Fruit fly (Drosophila melanogaster) whole organism, embryonic: Measurements from ENCODE around the gene CG34242.

Experiments
- CG10462 ChIP-seq: fragments of 200-800 bp; sonication (Bioruptor generic); optimal IDR thresholded peaks from 2 replicates; lab custom pipeline; 2016; ENCODE audit warnings: missing biosample characterization, missing genetic modification characterization
- CG11247 ChIP-seq: fragments of 200-800 bp; sonication (Bioruptor generic); IDR thresholded peaks from 2 replicates; pipeline ENCODE4 v1.3.6; 2022; ENCODE audit warnings: missing biosample characterization, missing genetic modification characterization
- CG13287 ChIP-seq: fragments of 200-800 bp; sonication (Bioruptor generic); IDR thresholded peaks from 2 replicates; pipeline ENCODE4 v1.3.6; 2022; ENCODE audit warnings: missing biosample characterization, missing genetic modification characterization; ENCODE audit not compliant: partially characterized antibody
- CG17359 ChIP-seq: fragments of 200-800 bp; sonication (Bioruptor generic); optimal IDR thresholded peaks from 3 replicates; lab custom pipeline; 2018; ENCODE audit warnings: missing biosample characterization, mild to moderate bottlenecking, missing genetic modification characterization, moderate library complexity
- CG17385 ChIP-seq: fragments of 200-800 bp; sonication (Bioruptor generic); optimal IDR thresholded peaks from 3 replicates; lab custom pipeline; 2018; ENCODE audit warnings: missing biosample characterization, mild to moderate bottlenecking, missing genetic modification characterization
- CG2875 ChIP-seq: fragments of 200-800 bp; sonication (Bioruptor generic); optimal IDR thresholded peaks from 2 replicates; lab custom pipeline; 2017; ENCODE audit warnings: missing biosample characterization, mild to moderate bottlenecking, missing genetic modification characterization, missing genetic modification reagents
- CG2889 ChIP-seq: fragments of 200-800 bp; sonication (Bioruptor generic); IDR thresholded peaks from 3 replicates; pipeline ENCODE4 v1.3.6; 2022; ENCODE audit warnings: missing biosample characterization, missing genetic modification characterization
- CG32772 ChIP-seq: fragments of 200-800 bp; sonication (Bioruptor generic); IDR thresholded peaks from 2 replicates; pipeline ENCODE4 v1.3.6; 2022; ENCODE audit warnings: missing biosample characterization, missing genetic modification characterization
- CG33557 ChIP-seq: fragments of 200-800 bp; sonication (Bioruptor generic); optimal IDR thresholded peaks from 2 replicates; lab custom pipeline; 2019; ENCODE audit warnings: missing biosample characterization, mild to moderate bottlenecking, missing genetic modification characterization, moderate library complexity
- CG3726 ChIP-seq: fragments of 200-800 bp; sonication (Bioruptor generic); IDR thresholded peaks from 3 replicates; pipeline ENCODE4, ENCODE4 v1.3.6; 2022; ENCODE audit warnings: missing biosample characterization, missing genetic modification characterization
- CG4328 ChIP-seq: fragments of 200-800 bp; sonication (Bioruptor generic); optimal IDR thresholded peaks from 3 replicates; lab custom pipeline; 2017; ENCODE audit warnings: missing biosample characterization, missing genetic modification reagents, missing genetic modification characterization
- CG4707 ChIP-seq: fragments of 200-800 bp; sonication (Bioruptor generic); optimal IDR thresholded peaks from 2 replicates; lab custom pipeline; 2018; ENCODE audit warnings: missing biosample characterization, mild to moderate bottlenecking, missing genetic modification characterization, moderate library complexity
- CG7928 ChIP-seq: fragments of 200-800 bp; sonication (Bioruptor generic); optimal IDR thresholded peaks from 2 replicates; lab custom pipeline; 2017; ENCODE audit warnings: missing biosample characterization, mild to moderate bottlenecking, missing genetic modification characterization
- CG7963 ChIP-seq: fragments of 200-800 bp; sonication (Bioruptor generic); IDR thresholded peaks from 3 replicates; pipeline ENCODE4 v1.3.6; 2022; ENCODE audit warnings: missing biosample characterization, missing genetic modification characterization; ENCODE audit not compliant: partially characterized antibody
- CG8281 ChIP-seq: fragments of 200-800 bp; sonication (Bioruptor generic); optimal IDR thresholded peaks from 2 replicates; lab custom pipeline; 2018; ENCODE audit warnings: missing biosample characterization, mild to moderate bottlenecking, missing genetic modification characterization, moderate library complexity
- CG8359 ChIP-seq: fragments of 200-800 bp; sonication (Bioruptor generic); optimal IDR thresholded peaks from 2 replicates; lab custom pipeline; 2017; ENCODE audit warnings: missing biosample characterization, mild to moderate bottlenecking, missing genetic modification characterization, borderline replicate concordance
- CG8388 ChIP-seq: fragments of 200-800 bp; sonication (Bioruptor generic); optimal IDR thresholded peaks from 2 replicates; lab custom pipeline; 2019; ENCODE audit warnings: missing biosample characterization, mild to moderate bottlenecking, missing genetic modification characterization, moderate library complexity
- CG8478 ChIP-seq: fragments of >200 bp; optimal IDR thresholded peaks from 2 replicates; lab custom pipeline; 2018
- CG8924 ChIP-seq: fragments of 200-800 bp; optimal IDR thresholded peaks from 3 replicates; lab custom pipeline; 2019; ENCODE audit warnings: missing biosample characterization, mild to moderate bottlenecking, missing genetic modification characterization, moderate library complexity
- CG9437 ChIP-seq: fragments of 200-800 bp; sonication (Bioruptor generic); optimal IDR thresholded peaks from 2 replicates; lab custom pipeline; 2018; ENCODE audit warnings: missing biosample characterization, mild to moderate bottlenecking, missing genetic modification characterization
- CG9876 ChIP-seq: fragments of 200-800 bp; sonication (Bioruptor generic); optimal IDR thresholded peaks from 2 replicates; lab custom pipeline; 2016; ENCODE audit warnings: missing biosample characterization, missing genetic modification characterization
- CHES-1-like ChIP-seq: fragments of 200-800 bp; sonication (Bioruptor generic); optimal IDR thresholded peaks from 2 replicates; lab custom pipeline; 2016; ENCODE audit warnings: missing biosample characterization, missing genetic modification characterization
- D ChIP-seq, 2 experiments: fragments of 200-800 bp in 1 of 2; fragments of >200 bp in 1 of 2; sonication (Bioruptor generic) in 1 of 2; optimal IDR thresholded peaks; 2 replicates in 1 of 2; 3 replicates in 1 of 2; lab custom pipeline; 2017; ENCODE audit warnings: mild to moderate bottlenecking in 1 of 2, missing biosample characterization in 1 of 2, missing genetic modification characterization in 1 of 2, missing genetic modification reagents in 1 of 2
- D19B ChIP-seq: fragments of 200-800 bp; sonication (Bioruptor generic); optimal IDR thresholded peaks from 2 replicates; lab custom pipeline; 2017; ENCODE audit warnings: missing biosample characterization, mild to moderate bottlenecking, missing genetic modification characterization
- Dip2 ChIP-seq: fragments of 200-800 bp; sonication (Bioruptor generic); IDR thresholded peaks from 2 replicates; pipeline ENCODE4 v1.3.6; 2022; ENCODE audit warnings: missing biosample characterization, missing genetic modification characterization
- Dll ChIP-seq: fragments of 200-800 bp; sonication (Bioruptor generic); IDR thresholded peaks from 4 replicates; pipeline ENCODE4 v1.3.6; 2022; ENCODE audit warnings: missing biosample characterization, missing genetic modification characterization; ENCODE audit not compliant: partially characterized antibody
- Oli ChIP-seq: fragments of 200-800 bp; sonication (Bioruptor generic); optimal IDR thresholded peaks from 2 replicates; lab custom pipeline; 2018; ENCODE audit warnings: missing biosample characterization, mild to moderate bottlenecking, missing genetic modification characterization, moderate library complexity
- Tbp ChIP-seq: fragments of >200 bp; optimal IDR thresholded peaks from 2 replicates; lab custom pipeline; 2018; ENCODE audit warnings: missing biosample characterization, missing genetic modification characterization
- YL-1 ChIP-seq: fragments of 200-800 bp; sonication (Bioruptor generic); optimal IDR thresholded peaks from 3 replicates; lab custom pipeline; 2017; ENCODE audit warnings: missing biosample characterization, mild to moderate bottlenecking, missing genetic modification characterization
- amos ChIP-seq: fragments of 200-800 bp; sonication (Bioruptor generic); IDR thresholded peaks from 2 replicates; pipeline ENCODE4 v1.3.6; 2022; ENCODE audit warnings: missing biosample characterization, missing genetic modification characterization; ENCODE audit not compliant: partially characterized antibody
- bsh ChIP-seq, 2 experiments: fragments of 200-800 bp; sonication (Bioruptor generic); optimal IDR thresholded peaks; 2 replicates each; lab custom pipeline; 2017 to 2018; ENCODE audit warnings: mild to moderate bottlenecking in 2 of 2, missing biosample characterization in 2 of 2, missing genetic modification characterization in 2 of 2, moderate library complexity in 1 of 2
- cas ChIP-seq: fragments of 200-800 bp; sonication (Bioruptor generic); IDR thresholded peaks from 2 replicates; pipeline ENCODE4 v1.3.6; 2022; ENCODE audit warnings: missing biosample characterization, missing genetic modification characterization
- ci ChIP-seq: fragments of 200-800 bp; sonication (Bioruptor generic); IDR thresholded peaks from 3 replicates; pipeline ENCODE4 v1.3.6; 2022; ENCODE audit warnings: missing biosample characterization, missing genetic modification characterization
- corto ChIP-seq: fragments of 200-800 bp; sonication (Bioruptor generic); optimal IDR thresholded peaks from 2 replicates; lab custom pipeline; 2016; ENCODE audit warnings: missing biosample characterization, mild to moderate bottlenecking, missing genetic modification characterization, moderate library complexity
- crol ChIP-seq: fragments of 200-800 bp; sonication (Bioruptor generic); IDR thresholded peaks from 2 replicates; pipeline ENCODE4 v1.3.6; 2022; ENCODE audit warnings: missing biosample characterization, missing genetic modification characterization
- dan ChIP-seq: fragments of 200-800 bp; sonication (Bioruptor generic); IDR thresholded peaks from 2 replicates; pipeline ENCODE4 v1.3.6; 2022; ENCODE audit warnings: missing biosample characterization, missing genetic modification characterization
- fru ChIP-seq: fragments of >200 bp; optimal IDR thresholded peaks from 2 replicates; lab custom pipeline; 2017
- gce ChIP-seq: fragments of 200-800 bp; sonication (Bioruptor generic); IDR thresholded peaks from 3 replicates; pipeline ENCODE4 v1.3.6; 2022; ENCODE audit warnings: missing biosample characterization, missing genetic modification characterization
- gem ChIP-seq: fragments of 200-800 bp; sonication (Bioruptor generic); optimal IDR thresholded peaks from 2 replicates; lab custom pipeline; 2019; ENCODE audit warnings: missing biosample characterization, mild to moderate bottlenecking, missing genetic modification characterization, moderate library complexity
- grau ChIP-seq: fragments of 200-800 bp; optimal IDR thresholded peaks from 3 replicates; lab custom pipeline; 2019; ENCODE audit warnings: missing biosample characterization, mild to moderate bottlenecking, missing genetic modification characterization, moderate library complexity
- gsb ChIP-seq: fragments of 200-800 bp; sonication (Bioruptor generic); IDR thresholded peaks from 2 replicates; pipeline ENCODE4 v1.3.6; 2022; ENCODE audit warnings: missing biosample characterization, missing genetic modification characterization
- mam ChIP-seq: fragments of 200-800 bp; sonication (Bioruptor generic); optimal IDR thresholded peaks from 3 replicates; lab custom pipeline; 2016; ENCODE audit warnings: missing biosample characterization, missing genetic modification characterization
- peb ChIP-seq: fragments of 200-800 bp; sonication (Bioruptor generic); IDR thresholded peaks from 2 replicates; pipeline ENCODE4 v1.3.6; 2022; ENCODE audit warnings: missing biosample characterization, missing genetic modification characterization
- phol ChIP-seq: fragments of 200-800 bp; sonication (Bioruptor generic); optimal IDR thresholded peaks from 3 replicates; lab custom pipeline; 2018; ENCODE audit warnings: missing biosample characterization, mild to moderate bottlenecking, missing genetic modification characterization, moderate library complexity
- pros ChIP-seq: fragments of 200-800 bp; sonication (Bioruptor generic); optimal IDR thresholded peaks from 3 replicates; lab custom pipeline; 2019; ENCODE audit warnings: missing biosample characterization, mild to moderate bottlenecking, missing genetic modification characterization, moderate library complexity
- sna ChIP-seq: fragments of 200-800 bp; sonication (Bioruptor generic); IDR thresholded peaks from 2 replicates; pipeline ENCODE4 v1.3.6; 2022; ENCODE audit warnings: missing biosample characterization, missing genetic modification characterization; ENCODE audit not compliant: partially characterized antibody
- ttk ChIP-seq: fragments of 200-800 bp; sonication (Bioruptor generic); IDR thresholded peaks from 2 replicates; pipeline ENCODE4 v2.1.2; 2022; ENCODE audit warnings: missing biosample characterization, missing genetic modification characterization
- zen ChIP-seq: fragments of 200-800 bp; sonication (Bioruptor generic); optimal IDR thresholded peaks from 3 replicates; lab custom pipeline; 2018; ENCODE audit warnings: missing biosample characterization, mild to moderate bottlenecking, missing genetic modification characterization, moderate library complexity
- zfh2 ChIP-seq: fragments of 200-800 bp; sonication (Bioruptor generic); optimal IDR thresholded peaks from 2 replicates; lab custom pipeline; 2016; ENCODE audit warnings: missing biosample characterization, missing genetic modification characterization

The CG34242 gene

DNA sequence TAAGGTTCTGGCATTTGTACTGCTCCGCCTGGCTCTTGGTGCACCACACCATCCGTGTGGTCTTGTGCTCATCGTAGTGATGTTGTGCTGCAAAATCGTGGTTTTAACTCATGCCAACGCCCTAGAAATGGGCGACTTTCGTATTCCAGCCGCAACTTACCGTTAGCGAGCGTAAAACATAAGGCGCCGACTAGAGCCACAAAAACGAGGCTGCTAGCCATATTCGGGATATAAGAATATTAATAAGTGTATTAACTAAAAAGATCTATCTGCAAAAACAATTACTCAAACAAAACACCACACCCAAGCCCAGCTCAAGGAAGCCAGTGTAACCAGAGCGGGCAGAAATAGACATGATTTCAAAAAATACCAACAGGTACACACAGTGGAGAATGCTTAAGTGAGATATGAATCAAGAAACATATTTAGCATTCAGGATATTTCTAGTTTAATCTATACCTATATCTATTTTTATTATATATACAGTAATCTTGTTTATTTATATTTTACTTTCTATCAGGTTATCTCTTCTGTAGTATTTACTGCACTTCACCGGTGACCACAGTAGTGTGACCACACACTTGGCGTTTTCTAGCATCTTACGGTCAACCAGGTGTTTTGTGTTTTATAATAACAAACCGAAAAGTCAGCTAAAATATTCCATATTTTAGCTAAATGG lies at the start of gene CG34242, which contains the start of gene Tsf2 (continued):
- no peak for TF ChIP-seq fru (lab: Kevin White, UChicago)
- peak; percentile 25 for TF ChIP-seq CG17385 (GFP tag; lab: Kevin White, UChicago)
- no peak for TF ChIP-seq CG8478 (lab: Kevin White, UChicago)
- peak; percentile 86 for TF ChIP-seq CG8924 (tag; lab: Kevin White, UChicago)
- TF ChIP-seq ttk = peak; percentile 96
- peak; percentile 89 for TF ChIP-seq peb
- TF ChIP-seq CG9876 (GFP tag; lab: Kevin White, UChicago) = no peak
- TF ChIP-seq CG7963 = no peak
- no peak for TF ChIP-seq CG33557 (GFP tag; lab: Kevin White, UChicago)
- TF ChIP-seq CG8359 (GFP tag; lab: Kevin White, UChicago) = peak; percentile 45
- no peak for TF ChIP-seq corto
- TF ChIP-seq CG2875 = no peak
- TF ChIP-seq Dll (GFP tag; lab: Robert Waterston, UW) = no peak
- TF ChIP-seq gsb = peak; percentile 84
- TF ChIP-seq CG4328 (GFP tag; lab: Kevin White, UChicago) = no peak
- no peak for TF ChIP-seq CG10462 (GFP tag; lab: Kevin White, UChicago)
- TF ChIP-seq YL-1 (GFP tag; lab: Kevin White, UChicago) = peak; percentile 87
- TF ChIP-seq dan (GFP tag; lab: Robert Waterston, UW) = peak; percentile 84
- TF ChIP-seq CG7928 (GFP tag; lab: Kevin White, UChicago) = peak; percentile 42
- peak; percentile 84; the same call in 2 of the 3 replicates for TF ChIP-seq CG3726 (GFP tag; lab: Robert Waterston, UW)
- TF ChIP-seq CG13287 (GFP tag; lab: Robert Waterston, UW) = no peak
- TF ChIP-seq crol = no peak
- no peak for TF ChIP-seq ci
- TF ChIP-seq pros (GFP tag; lab: Kevin White, UChicago) = no peak
- peak; percentile 86 for TF ChIP-seq zen
- no peak for TF ChIP-seq CG2889 (GFP tag; lab: Robert Waterston, UW)
- no peak for TF ChIP-seq D19B (GFP tag; lab: Kevin White, UChicago)
- no peak for TF ChIP-seq D (optimal IDR thresholded peaks at IDR 0.05; lab: Kevin White, UChicago)
- peak; percentile 66 for TF ChIP-seq D (GFP tag; optimal IDR thresholded peaks at IDR 0.05; lab: Kevin White, UChicago)
- peak; percentile 92 for TF ChIP-seq CG17359 (tag; lab: Kevin White, UChicago)
- peak; percentile 34 for TF ChIP-seq CG9437 (GFP tag; lab: Kevin White, UChicago)
- peak in 1 of 2 experiments; percentile 14 for TF ChIP-seq bsh (GFP tag; optimal IDR thresholded peaks at IDR 0.05; lab: Kevin White, UChicago)
- no peak for TF ChIP-seq amos (GFP tag; lab: Robert Waterston, UW)
- peak; percentile 21 for TF ChIP-seq mam (GFP tag; lab: Kevin White, UChicago)
- peak; percentile 94 for TF ChIP-seq gce
- TF ChIP-seq sna (GFP tag; lab: Robert Waterston, UW) = no peak
- no peak for TF ChIP-seq CG8281
- TF ChIP-seq CHES-1-like (GFP tag; lab: Kevin White, UChicago) = no peak
- no peak for TF ChIP-seq Dip2 (GFP tag; lab: Robert Waterston, UW)
- TF ChIP-seq CG11247 (GFP tag; lab: Robert Waterston, UW) = peak; percentile 93
- TF ChIP-seq gem (tag; lab: Kevin White, UChicago) = peak; percentile 81
- TF ChIP-seq CG32772 (GFP tag; lab: Robert Waterston, UW) = peak; percentile 96
- TF ChIP-seq grau (tag; lab: Kevin White, UChicago) = peak; percentile 94
- peak; percentile 42 for TF ChIP-seq CG8388 (GFP tag; lab: Kevin White, UChicago)
- TF ChIP-seq zfh2 = no peak
- TF ChIP-seq Tbp (GFP tag; lab: Kevin White, UChicago) = no peak
- no peak for TF ChIP-seq CG4707 (GFP tag; lab: Kevin White, UChicago)
- peak; percentile 23 for TF ChIP-seq Oli (tag; lab: Kevin White, UChicago)
- peak; percentile 84 for TF ChIP-seq cas (GFP tag; lab: Robert Waterston, UW)
- TF ChIP-seq phol (tag; lab: Kevin White, UChicago) = peak; percentile 92
